Fruit fly (Drosophila melanogaster) Kc167 (cell line): ENCODE measurements around the gene CG12012.

Source experiments
- Sin3A ChIP-seq: fragments of >200 bp; optimal IDR thresholded peaks from 2 replicates; lab custom pipeline; 2018; ENCODE audit warnings: missing external identifiers
- h ChIP-seq: fragments of >200 bp; optimal IDR thresholded peaks from 3 replicates; lab custom pipeline; 2018; ENCODE audit warnings: missing external identifiers
- insv ChIP-seq: fragments of >200 bp; optimal IDR thresholded peaks from 3 replicates; lab custom pipeline; 2018; ENCODE audit warnings: missing external identifiers
- psq ChIP-seq: fragments of >200 bp; optimal IDR thresholded peaks from 2 replicates; lab custom pipeline; 2017; ENCODE audit warnings: missing external identifiers

DNA sequence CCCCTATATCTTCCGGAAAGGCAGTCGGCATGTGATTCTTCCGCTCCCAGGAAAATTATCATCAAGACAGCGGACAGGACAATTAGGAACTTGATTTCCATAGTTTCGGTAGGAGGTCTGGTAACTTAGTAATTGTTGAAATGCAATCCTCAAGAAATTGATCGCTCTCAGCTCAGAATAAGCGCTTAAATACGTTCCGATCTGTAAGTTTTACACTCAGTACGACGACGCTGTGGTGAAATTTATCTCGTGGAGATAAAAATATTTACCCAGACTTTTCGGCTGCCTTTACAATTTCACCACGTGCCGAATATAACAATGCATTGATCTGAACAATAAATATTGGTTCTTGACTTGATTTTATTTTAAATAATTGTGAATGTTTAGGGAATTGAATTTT, 40.9 kb upstream of the CG12012 start, which contains the start of gene Drsl1:
- TF ChIP-seq insv (lab: Kevin White, UChicago), result no peak
- no peak for TF ChIP-seq h (lab: Kevin White, UChicago)
- no peak for TF ChIP-seq psq (lab: Kevin White, UChicago)
- no peak for TF ChIP-seq Sin3A (lab: Kevin White, UChicago)
